Fruit fly (Drosophila melanogaster) Kc167 (cell line): ENCODE results near the gene del.

Experiments
- Myc ChIP-seq: fragments of >200 bp; optimal IDR thresholded peaks from 2 replicates; lab custom pipeline; 2017; ENCODE audit warnings: missing external identifiers
- Sin3A ChIP-seq: fragments of >200 bp; optimal IDR thresholded peaks from 2 replicates; lab custom pipeline; 2018; ENCODE audit warnings: missing external identifiers
- h ChIP-seq: fragments of >200 bp; optimal IDR thresholded peaks from 3 replicates; lab custom pipeline; 2018; ENCODE audit warnings: missing external identifiers
- insv ChIP-seq: fragments of >200 bp; optimal IDR thresholded peaks from 3 replicates; lab custom pipeline; 2018; ENCODE audit warnings: missing external identifiers
- psq ChIP-seq: fragments of >200 bp; optimal IDR thresholded peaks from 2 replicates; lab custom pipeline; 2017; ENCODE audit warnings: missing external identifiers
- ttk ChIP-seq: sonication (Bioruptor generic); optimal IDR thresholded peaks from 2 replicates; lab custom pipeline; 2017; ENCODE audit warnings: missing external identifiers

The del gene

dm6 chr2L:21168295-21169159 lies 20.2 kb upstream of the del start, which contains the start of the genes mAcon1, CG43345 and CG43346:
mAcon1 (plus strand) TSS chr2L:21168570.
CG43345 (minus strand) TSS chr2L:21168581.
CG43346 (minus strand) TSS chr2L:21168581.
- TF ChIP-seq h (lab: Kevin White, UChicago): no peak
- TF ChIP-seq ttk: no peak
- no peak for TF ChIP-seq insv (lab: Kevin White, UChicago)

DNA sequence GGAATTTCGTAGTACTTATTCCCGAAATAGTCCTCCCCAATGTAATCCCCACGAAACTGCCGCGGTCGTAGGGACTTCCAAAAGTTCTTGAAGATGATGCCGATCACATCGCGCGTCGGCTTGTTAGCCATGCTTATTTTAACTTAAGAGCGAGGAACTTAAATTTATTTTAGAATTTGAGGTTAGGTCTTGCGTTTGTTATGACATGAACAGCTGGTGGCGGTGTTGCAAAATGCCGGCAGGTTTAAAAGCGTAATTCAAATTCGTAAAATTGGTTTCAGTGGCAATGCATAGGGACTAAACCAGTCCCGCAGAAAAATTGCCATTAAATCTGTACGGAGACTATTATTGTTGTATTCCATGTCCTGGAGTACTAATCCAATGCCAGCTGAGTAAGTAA lies 18.1 kb upstream of the del start:
- TF ChIP-seq ttk (no peak), h (lab: Kevin White, UChicago) (no peak), Myc (lab: Kevin White, UChicago) (no peak), psq (lab: Kevin White, UChicago) (no peak), insv (lab: Kevin White, UChicago) (no peak)

DNA sequence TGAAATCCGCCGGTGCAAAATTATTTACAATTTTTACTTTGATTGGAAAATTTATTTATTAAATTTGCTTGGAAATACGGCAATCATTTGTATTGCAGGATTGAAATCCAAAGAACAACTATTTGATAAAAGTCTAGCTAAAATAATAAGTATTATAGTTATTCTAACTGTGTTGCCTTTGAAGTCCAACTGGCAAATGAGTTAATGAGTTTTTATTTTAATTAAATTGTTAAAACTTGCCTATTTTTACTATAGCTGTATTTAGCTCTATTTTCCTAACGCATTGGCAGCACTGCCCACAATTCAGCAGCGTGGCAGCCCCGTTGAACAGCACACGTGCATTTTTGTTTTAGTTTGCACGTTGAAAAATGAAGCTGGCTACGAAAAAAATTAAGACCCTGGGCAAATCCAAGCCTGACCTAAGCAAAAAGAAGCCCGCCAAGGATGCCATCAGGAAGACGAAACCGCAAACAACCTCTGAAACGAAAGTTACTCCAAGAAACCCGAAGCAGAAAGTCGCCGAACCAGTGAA lies 15.0 kb upstream of the del start, which contains the start of gene Noc2:
Noc2 (plus strand) TSS at position 331 of the 532 bp plus-strand sequence.
- TF ChIP-seq Myc (lab: Kevin White, UChicago) (no peak), ttk (no peak), Sin3A (lab: Kevin White, UChicago) (no peak)

DNA sequence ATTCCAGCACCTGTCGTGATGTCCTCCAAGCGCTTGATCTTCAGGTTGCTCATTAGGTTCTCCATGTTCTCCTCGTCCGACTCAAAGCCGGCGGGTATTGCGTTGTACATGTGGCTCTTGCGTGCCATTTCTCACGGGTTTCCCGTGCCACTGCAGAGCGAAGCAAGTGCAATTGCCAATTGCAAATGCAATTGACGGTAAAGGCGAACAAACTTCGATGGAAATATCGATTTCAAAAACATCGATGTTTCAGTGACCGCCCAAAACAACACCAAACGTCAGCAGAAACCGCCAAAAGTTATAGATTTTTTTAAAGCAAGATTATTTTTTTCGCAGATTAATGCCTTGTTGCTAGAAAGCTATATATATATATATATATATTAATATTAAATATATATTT lies 14.5 kb upstream of the del start, which contains the start of gene Nbr:
Nbr (minus strand) TSS at position 209 of the 400 bp plus-strand sequence.
- no peak for TF ChIP-seq h (lab: Kevin White, UChicago)
- TF ChIP-seq insv (lab: Kevin White, UChicago): no peak
- no peak for TF ChIP-seq psq (lab: Kevin White, UChicago)
- TF ChIP-seq Sin3A (lab: Kevin White, UChicago): no peak
- no peak for TF ChIP-seq Myc (lab: Kevin White, UChicago)
- TF ChIP-seq ttk: no peak

DNA sequence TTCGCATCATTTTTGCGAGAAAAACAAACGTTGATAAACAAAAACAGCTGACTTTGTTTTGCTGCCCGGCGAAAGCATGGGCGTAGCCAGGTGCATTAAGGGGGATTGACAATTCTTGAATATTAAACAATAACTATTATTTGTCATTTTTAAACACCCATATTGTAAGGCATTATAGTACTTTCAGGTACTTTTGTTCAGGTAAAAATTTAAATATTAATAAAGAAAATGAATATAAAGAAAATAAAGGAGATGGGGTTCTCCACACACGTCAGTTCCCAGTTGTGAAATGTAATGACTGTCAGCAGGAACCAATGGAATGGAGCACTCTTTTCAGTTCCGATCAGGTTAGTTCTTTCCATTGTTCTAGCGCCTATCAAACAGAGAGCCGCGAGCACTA lies 10.2 kb upstream of the del start, which contains the start of the genes Coq3 and Pld3:
Coq3 (minus strand) TSS at position 58 of the 400 bp plus-strand sequence.
Pld3 (plus strand) TSS at position 294 of the 400 bp plus-strand sequence.
- TF ChIP-seq psq (lab: Kevin White, UChicago): no peak
- no peak for TF ChIP-seq Sin3A (lab: Kevin White, UChicago)
- TF ChIP-seq insv (lab: Kevin White, UChicago): no peak
- TF ChIP-seq h (lab: Kevin White, UChicago): no peak
- TF ChIP-seq ttk: no peak
- TF ChIP-seq Myc (lab: Kevin White, UChicago): no peak

- TF ChIP-seq psq (lab: Kevin White, UChicago): peak; percentile 91
- TF ChIP-seq Sin3A (lab: Kevin White, UChicago): no peak
Observed at dm6 chr2L:21156156-21157040, 8.1 kb upstream of the del start, which contains the start of the genes Mpp6 and E2f2. Mpp6 (plus strand) TSS chr2L:21156288. E2f2 (minus strand) TSS chr2L:21156749.

- TF ChIP-seq Sin3A (lab: Kevin White, UChicago): no peak
- no peak for TF ChIP-seq psq (lab: Kevin White, UChicago)
- TF ChIP-seq h (lab: Kevin White, UChicago): no peak
- no peak for TF ChIP-seq Myc (lab: Kevin White, UChicago)
- TF ChIP-seq ttk: no peak
- no peak for TF ChIP-seq insv (lab: Kevin White, UChicago)
Observed at dm6 chr2L:21153844-21154243, 5.5 kb upstream of the del start.

- TF ChIP-seq h (lab: Kevin White, UChicago) (no peak), Myc (lab: Kevin White, UChicago) (no peak), Sin3A (lab: Kevin White, UChicago) (no peak), psq (lab: Kevin White, UChicago) (no peak), ttk (no peak), insv (lab: Kevin White, UChicago) (no peak)
Observed at dm6 chr2L:21149053-21149452, 707 bp upstream of the del start.

DNA sequence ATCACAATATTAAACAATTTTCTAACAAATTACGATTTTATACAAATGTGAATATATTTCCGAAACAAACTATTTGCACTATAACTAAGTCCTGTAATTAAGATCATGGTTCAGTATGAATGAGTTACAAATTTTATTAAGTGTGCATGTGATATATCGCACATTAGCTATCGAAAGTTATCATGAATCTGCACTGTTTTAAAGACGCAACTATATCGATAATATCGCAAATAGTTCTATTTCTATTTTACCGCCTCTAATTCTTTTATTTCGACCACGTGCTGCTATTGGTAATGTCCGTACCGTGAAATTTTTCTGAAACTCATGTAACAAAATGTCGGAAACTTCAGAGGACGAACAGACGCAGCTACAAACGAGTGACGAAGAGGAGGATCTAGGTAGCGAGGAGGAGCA lies 5.4 kb downstream of the del start, which contains the start of gene pths:
pths (plus strand) TSS at position 258 of the 414 bp plus-strand sequence.
- TF ChIP-seq Sin3A (lab: Kevin White, UChicago) (no peak), h (lab: Kevin White, UChicago) (no peak), psq (lab: Kevin White, UChicago) (no peak), ttk (no peak), Myc (lab: Kevin White, UChicago) (no peak), insv (lab: Kevin White, UChicago) (no peak)

DNA sequence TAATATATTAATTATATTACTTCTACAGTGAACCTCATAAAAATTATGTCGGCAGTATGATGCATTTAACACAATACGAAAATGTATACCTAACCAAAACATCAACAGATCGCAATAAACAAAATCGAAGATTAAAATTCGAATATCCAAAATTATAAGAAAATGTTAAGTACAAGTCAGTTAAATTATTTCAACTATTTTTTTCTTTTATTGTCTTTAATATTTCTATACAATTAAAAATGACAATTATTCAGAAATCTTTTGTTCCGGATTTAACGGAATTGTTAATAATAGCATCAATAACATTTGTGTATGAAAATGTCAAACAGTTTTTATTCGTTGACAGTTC lies 5.9 kb downstream of the del start:
- TF ChIP-seq insv (lab: Kevin White, UChicago): no peak
- no peak for TF ChIP-seq Sin3A (lab: Kevin White, UChicago)
- TF ChIP-seq ttk: no peak
- TF ChIP-seq Myc (lab: Kevin White, UChicago): no peak
- no peak for TF ChIP-seq h (lab: Kevin White, UChicago)
- TF ChIP-seq psq (lab: Kevin White, UChicago): no peak
